Worm (Caenorhabditis elegans) whole organism, L2 larva: ENCODE data around the gene ZK1240.9.
"Not testable (repeated sequence)": the region's sequence is repeated elsewhere in the genome, so short reads cannot be mapped to it uniquely, and the experiment has no call there.

Source experiments
- C34F6.9 ChIP-seq: fragments of 150-350 bp; optimal IDR thresholded peaks from 2 replicates; lab custom pipeline; 2014; ENCODE audit warnings: missing biosample characterization, missing genetic modification characterization
- R02D3.7 ChIP-seq: fragments of 150-350 bp; optimal IDR thresholded peaks from 2 replicates; lab custom pipeline; 2014; ENCODE audit warnings: missing biosample characterization, missing genetic modification characterization
- Y55F3AM.14 ChIP-seq: fragments of 200-800 bp; sonication (Bioruptor generic); optimal IDR thresholded peaks from 2 replicates; lab custom pipeline; 2018; ENCODE audit warnings: mild to moderate bottlenecking, missing genetic modification characterization, missing compliant biosample characterization
- ZK546.5 ChIP-seq: sonication (generic microtip); optimal IDR thresholded peaks from 2 replicates; lab custom pipeline; 2017; ENCODE audit warnings: missing biosample characterization, missing genetic modification characterization
- aly-2 ChIP-seq: fragments of 150-350 bp; optimal IDR thresholded peaks from 2 replicates; lab custom pipeline; 2014; ENCODE audit warnings: missing biosample characterization, missing genetic modification characterization
- ceh-16 ChIP-seq: fragments of 150-350 bp; optimal IDR thresholded peaks from 2 replicates; lab custom pipeline; 2014; ENCODE audit warnings: missing biosample characterization, missing genetic modification characterization
- egl-27 ChIP-seq: sonication (generic microtip); optimal IDR thresholded peaks from 3 replicates; lab custom pipeline; 2017; ENCODE audit warnings: missing biosample characterization, missing genetic modification reagents, missing genetic modification characterization
- fos-1 ChIP-seq: fragments of 150-350 bp; optimal IDR thresholded peaks from 2 replicates; lab custom pipeline; 2014; ENCODE audit warnings: missing biosample characterization, missing genetic modification characterization
- lin-11 ChIP-seq: fragments of 150-350 bp; sonication (generic microtip); optimal IDR thresholded peaks from 2 replicates; lab custom pipeline; 2014; ENCODE audit warnings: missing biosample characterization, missing genetic modification characterization, inconsistent platforms, mixed read lengths
- lin-13 ChIP-seq: fragments of 150-350 bp; optimal IDR thresholded peaks from 2 replicates; lab custom pipeline; 2014; ENCODE audit warnings: missing biosample characterization, missing genetic modification reagents, missing genetic modification characterization
- lsy-2 ChIP-seq, 2 experiments: fragments of 150-350 bp in 1 of 2; sonication (generic microtip) in 1 of 2; optimal IDR thresholded peaks; 2 replicates each; lab custom pipeline; 2014 to 2017; ENCODE audit warnings: missing biosample characterization in 2 of 2, missing genetic modification characterization in 2 of 2
- mab-5 ChIP-seq: fragments of 150-350 bp; optimal IDR thresholded peaks from 2 replicates; lab custom pipeline; 2014; ENCODE audit warnings: missing biosample characterization, missing genetic modification characterization
- mbf-1 ChIP-seq: sonication (generic microtip); optimal IDR thresholded peaks from 2 replicates; lab custom pipeline; 2017; ENCODE audit warnings: missing biosample characterization, missing genetic modification characterization
- mdl-1 ChIP-seq, 2 experiments: fragments of 150-350 bp in 1 of 2; sonication (generic microtip) in 1 of 2; optimal IDR thresholded peaks; 2 replicates each; lab custom pipeline; 2017; ENCODE audit warnings: missing biosample characterization in 2 of 2, missing genetic modification characterization in 2 of 2
- nhr-11 ChIP-seq: fragments of 150-350 bp; optimal IDR thresholded peaks from 2 replicates; lab custom pipeline; 2014; ENCODE audit warnings: missing biosample characterization, missing genetic modification characterization
- nhr-12 ChIP-seq: fragments of 150-350 bp; optimal IDR thresholded peaks from 2 replicates; lab custom pipeline; 2014; ENCODE audit warnings: missing biosample characterization, missing genetic modification characterization
- nhr-129 ChIP-seq: fragments of 150-350 bp; optimal IDR thresholded peaks from 2 replicates; lab custom pipeline; 2014; ENCODE audit warnings: missing biosample characterization, missing genetic modification characterization
- nhr-21 ChIP-seq: fragments of 150-350 bp; optimal IDR thresholded peaks from 2 replicates; lab custom pipeline; 2014; ENCODE audit warnings: missing biosample characterization, missing genetic modification characterization
- nhr-23 ChIP-seq: fragments of 150-350 bp; optimal IDR thresholded peaks from 2 replicates; lab custom pipeline; 2014; ENCODE audit warnings: missing biosample characterization, missing genetic modification reagents, missing genetic modification characterization
- nhr-6 ChIP-seq: fragments of 150-350 bp; optimal IDR thresholded peaks from 2 replicates; lab custom pipeline; 2014; ENCODE audit warnings: missing biosample characterization, missing genetic modification characterization
- nhr-77 ChIP-seq: fragments of 150-350 bp; optimal IDR thresholded peaks from 2 replicates; lab custom pipeline; 2014; ENCODE audit warnings: missing biosample characterization, missing genetic modification characterization
- peb-1 ChIP-seq: fragments of 150-350 bp; optimal IDR thresholded peaks from 2 replicates; lab custom pipeline; 2014; ENCODE audit warnings: missing biosample characterization, missing genetic modification characterization
- skn-1 ChIP-seq: sonication (generic microtip); optimal IDR thresholded peaks from 2 replicates; lab custom pipeline; 2017; ENCODE audit warnings: missing biosample characterization, missing genetic modification characterization
- sma-3 ChIP-seq: sonication (generic microtip); optimal IDR thresholded peaks from 2 replicates; lab custom pipeline; 2016; ENCODE audit warnings: missing genetic modification reagents, missing genetic modification characterization, missing compliant biosample characterization
- sma-9 ChIP-seq, 2 experiments: fragments of 150-350 bp in 1 of 2; sonication (generic microtip) in 1 of 2; optimal IDR thresholded peaks; 2 replicates each; lab custom pipeline; 2014 to 2016; ENCODE audit warnings: missing genetic modification characterization in 2 of 2, mild to moderate bottlenecking in 1 of 2, missing biosample characterization in 1 of 2, missing compliant biosample characterization in 1 of 2, missing genetic modification reagents in 1 of 2, moderate library complexity in 1 of 2
- unc-55 ChIP-seq: fragments of 150-350 bp; sonication (generic microtip); optimal IDR thresholded peaks from 3 replicates; lab custom pipeline; 2014; ENCODE audit warnings: missing biosample characterization, missing genetic modification reagents, missing genetic modification characterization
- zag-1 ChIP-seq: fragments of 150-350 bp; optimal IDR thresholded peaks from 2 replicates; lab custom pipeline; 2014; ENCODE audit warnings: missing biosample characterization, missing genetic modification characterization
- ztf-1 ChIP-seq: fragments of 200-800 bp; sonication (Bioruptor generic); conservative IDR thresholded peaks from 2 replicates; pipeline ENCODE4 v1.3.6; 2022; ENCODE audit warnings: missing genetic modification characterization, missing compliant biosample characterization

ZK1240.9 gene

ce11 chrII:2282599-2282998 lies 35.4 kb upstream of the ZK1240.9 start, which contains the start of gene K09F6.9:
TSS of gene K09F6.9 (minus strand) at chrII:2282699.
- not testable (repeated sequence) for TF ChIP-seq Y55F3AM.14 (GFP tag; lab: Kevin White, UChicago); ztf-1 (GFP tag; lab: Robert Waterston, UW); C34F6.9 (tag; lab: Kevin White, UChicago)

- TF ChIP-seq zag-1 (tag; lab: Kevin White, UChicago) (no peak), Y55F3AM.14 (GFP tag; lab: Kevin White, UChicago) (no peak), nhr-6 (tag; lab: Kevin White, UChicago) (no peak), ztf-1 (GFP tag; lab: Robert Waterston, UW) (no peak), sma-3 (no peak), lin-11 (tag; lab: Kevin White, UChicago) (no peak)
These were observed 33.3 kb upstream of the ZK1240.9 start for ce11 chrII:2284703-2285102.

ce11 chrII:2288798-2289197 lies 29.2 kb upstream of the ZK1240.9 start, which contains the start of the genes K09F6.10 and K09F6.13:
TSS of gene K09F6.10 (minus strand) at chrII:2288883.
TSS of gene K09F6.13 (plus strand) at chrII:2289114.
- TF ChIP-seq sma-9 (GFP tag; optimal IDR thresholded peaks at IDR 0.05; lab: Kevin White, UChicago) (peak; percentile 17), sma-9 (tag; optimal IDR thresholded peaks at IDR 0.05; lab: Kevin White, UChicago) (no peak), nhr-21 (tag; lab: Kevin White, UChicago) (no peak), unc-55 (peak; percentile 25)
- TF ChIP-seq, all 48 proteins: peak for 2

DNA sequence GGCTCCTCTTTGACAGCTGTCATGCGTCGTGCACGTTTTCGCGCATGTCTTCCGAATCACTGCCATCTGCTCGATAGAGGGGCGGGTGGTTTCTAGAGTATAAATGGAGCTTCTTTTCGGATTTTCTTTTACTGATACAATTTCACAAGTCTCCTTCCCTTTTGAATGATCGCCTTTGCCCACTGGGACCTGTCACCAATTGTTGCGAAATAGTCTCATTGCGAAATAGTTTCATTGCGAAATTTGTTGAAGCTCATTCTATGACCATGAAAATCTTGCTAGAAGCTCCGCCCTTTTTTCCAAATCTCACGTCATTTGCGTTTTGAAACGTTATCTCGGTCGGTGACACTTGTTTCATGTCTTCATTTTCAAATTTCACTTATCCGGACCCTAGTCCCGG lies 28.5 kb upstream of the ZK1240.9 start:
- TF ChIP-seq nhr-129 (tag; lab: Kevin White, UChicago), result peak; percentile 18
- no peak for TF ChIP-seq mbf-1
- TF ChIP-seq aly-2, result no peak
- TF ChIP-seq C34F6.9 (tag; lab: Kevin White, UChicago), result no peak
- TF ChIP-seq nhr-11 (tag; lab: Kevin White, UChicago), result no peak
- no peak for TF ChIP-seq nhr-23
- peak; percentile 2 for TF ChIP-seq mab-5 (tag; lab: Kevin White, UChicago)
- peak; percentile 72 for TF ChIP-seq unc-55
- TF ChIP-seq ZK546.5 (tag; lab: Kevin White, UChicago), result no peak
- TF ChIP-seq lsy-2 (tag; optimal IDR thresholded peaks at IDR 0.05; lab: Kevin White, UChicago), result peak in 1 of 2 experiments; percentile 20
- TF ChIP-seq egl-27 (tag; lab: Kevin White, UChicago), result no peak
- TF ChIP-seq sma-9 (GFP tag; optimal IDR thresholded peaks at IDR 0.05; lab: Kevin White, UChicago), result peak; percentile 66
- no peak for TF ChIP-seq sma-9 (tag; optimal IDR thresholded peaks at IDR 0.05; lab: Kevin White, UChicago)

- TF ChIP-seq R02D3.7 (tag; lab: Kevin White, UChicago) (no peak), peb-1 (no peak), nhr-12 (tag; lab: Kevin White, UChicago) (no peak), nhr-129 (tag; lab: Kevin White, UChicago) (no peak), mdl-1 (tag; optimal IDR thresholded peaks at IDR 0.05; lab: Kevin White, UChicago) (no peak), lin-11 (tag; lab: Kevin White, UChicago) (no peak), lsy-2 (tag; optimal IDR thresholded peaks at IDR 0.05; lab: Kevin White, UChicago) (no peak), skn-1 (tag; lab: Kevin White, UChicago) (no peak), C34F6.9 (tag; lab: Kevin White, UChicago) (no peak), ceh-16 (tag; lab: Kevin White, UChicago) (no peak)
These were observed 26.0 kb upstream of the ZK1240.9 start, which contains the start of gene K09F6.7 for ce11 chrII:2292027-2292426. TSS of gene K09F6.7 (minus strand) at chrII:2292127.

DNA sequence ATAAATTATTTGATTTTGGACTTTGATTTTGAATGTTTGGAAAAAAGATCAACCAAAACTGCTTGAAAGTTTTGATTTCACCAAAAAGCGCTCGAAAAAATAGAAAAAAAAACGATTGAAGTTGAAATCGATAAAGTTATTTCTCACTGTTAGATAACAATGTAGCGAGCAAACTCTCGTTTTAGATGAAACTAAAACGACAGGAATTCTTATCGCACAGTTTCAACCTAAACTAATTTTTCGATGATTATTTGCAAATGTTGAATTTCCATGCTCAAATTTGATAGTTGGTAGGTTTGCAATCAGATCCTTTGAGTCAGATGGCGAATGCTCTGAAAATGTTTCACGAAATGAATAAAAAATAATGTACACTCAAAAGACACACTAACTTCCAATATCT lies 25.4 kb upstream of the ZK1240.9 start:
- TF ChIP-seq lin-13 (no peak), fos-1 (tag; lab: Kevin White, UChicago) (peak; percentile 74)
- TF ChIP-seq, all 48 proteins: peak for 1

DNA sequence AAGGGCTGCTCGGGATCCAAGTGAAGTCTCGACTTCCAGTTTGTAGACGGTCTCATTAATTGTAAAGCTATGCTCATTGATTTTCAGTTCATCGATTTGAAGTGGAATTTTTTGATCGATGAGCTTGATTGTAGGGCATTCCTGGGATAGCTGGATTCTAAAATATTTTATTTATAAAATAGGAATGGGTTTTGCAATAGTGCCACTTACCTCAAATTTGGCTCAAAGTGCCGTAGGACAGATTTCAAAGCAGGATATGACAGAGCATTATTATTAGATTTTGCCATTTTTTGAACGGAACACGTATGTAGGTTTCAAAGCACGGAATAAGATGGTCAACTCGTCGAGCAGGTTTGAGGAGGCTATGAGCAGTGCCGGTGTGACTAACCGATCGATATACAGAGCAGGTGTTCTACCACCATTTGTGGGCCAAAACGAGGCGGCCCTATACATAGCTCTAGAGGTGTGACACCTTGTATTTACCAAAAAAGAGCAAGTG lies 22.1 kb upstream of the ZK1240.9 start, which contains the start of gene fbxc-25:
Gene fbxc-25, minus strand, starts transcription at position 449 of the 499 bp plus-strand sequence.
- no peak for TF ChIP-seq nhr-21 (tag; lab: Kevin White, UChicago)
- no peak for TF ChIP-seq mab-5 (tag; lab: Kevin White, UChicago)
- TF ChIP-seq nhr-77 (tag; lab: Kevin White, UChicago), result no peak
